Worm (Caenorhabditis elegans): ENCODE data around the gene ins-31.

ce11 chrII:3158985-3159384 is 32.1 kb downstream of the ins-31 start, which contains the start of gene sri-34:
- TF ChIP-seq mls-2 (tag; optimal IDR thresholded peaks at IDR 0.05): no peak
- no peak for TF ChIP-seq snpc-4 (tag; optimal IDR thresholded peaks at IDR 0.05)
- TF ChIP-seq nhr-2 (tag; optimal IDR thresholded peaks at IDR 0.05): no peak
- TF ChIP-seq ztf-11 (tag; optimal IDR thresholded peaks at IDR 0.05): no peak
- TF ChIP-seq nhr-28 (tag; optimal IDR thresholded peaks at IDR 0.05): no peak
- TF ChIP-seq lin-32 (GFP tag; optimal IDR thresholded peaks at IDR 0.05): no peak
- TF ChIP-seq lsy-2 (tag; optimal IDR thresholded peaks at IDR 0.05): no peak
- TF ChIP-seq nhr-237 (tag; optimal IDR thresholded peaks at IDR 0.05): no peak
- no peak for TF ChIP-seq elt-3 (tag; optimal IDR thresholded peaks at IDR 0.05)
- no peak for TF ChIP-seq tbx-8 (GFP tag; optimal IDR thresholded peaks at IDR 0.05)
- TF ChIP-seq nhr-76 (tag; optimal IDR thresholded peaks at IDR 0.05): no peak
- TF ChIP-seq nhr-12 (tag; optimal IDR thresholded peaks at IDR 0.05): no peak

Data from whole organism, mixed stage, embryonic.